Worm (Caenorhabditis elegans): ENCODE results near the gene C25F9.9.

ce11 chrV:19436307-19436706 lies 19.9 kb downstream of the C25F9.9 start, which contains the start of gene C25F9.14:
- no peak for TF ChIP-seq tbx-11 (GFP tag; IDR thresholded peaks at IDR 0.05)
- TF ChIP-seq scrt-1 (GFP tag; IDR thresholded peaks at IDR 0.05): no peak
- no peak for TF ChIP-seq ama-1 (optimal IDR thresholded peaks at IDR 0.05)
- TF ChIP-seq ets-7 (tag; optimal IDR thresholded peaks at IDR 0.05): no peak
- TF ChIP-seq hmbx-1 (tag; optimal IDR thresholded peaks at IDR 0.05): no peak
- TF ChIP-seq flt-1 (GFP tag; IDR thresholded peaks at IDR 0.05): no peak
- TF ChIP-seq hnd-1 (tag; optimal IDR thresholded peaks at IDR 0.05): no peak
- TF ChIP-seq ceh-36 (tag; optimal IDR thresholded peaks at IDR 0.05): no peak
- TF ChIP-seq tbx-37 (GFP tag; conservative IDR thresholded peaks at IDR 0.05): no peak
- no peak for TF ChIP-seq tra-4 (tag; optimal IDR thresholded peaks at IDR 0.05)

Data from whole organism, early embryonic.